Worm (Caenorhabditis elegans): ENCODE results near the gene slc-36.1.

DNA sequence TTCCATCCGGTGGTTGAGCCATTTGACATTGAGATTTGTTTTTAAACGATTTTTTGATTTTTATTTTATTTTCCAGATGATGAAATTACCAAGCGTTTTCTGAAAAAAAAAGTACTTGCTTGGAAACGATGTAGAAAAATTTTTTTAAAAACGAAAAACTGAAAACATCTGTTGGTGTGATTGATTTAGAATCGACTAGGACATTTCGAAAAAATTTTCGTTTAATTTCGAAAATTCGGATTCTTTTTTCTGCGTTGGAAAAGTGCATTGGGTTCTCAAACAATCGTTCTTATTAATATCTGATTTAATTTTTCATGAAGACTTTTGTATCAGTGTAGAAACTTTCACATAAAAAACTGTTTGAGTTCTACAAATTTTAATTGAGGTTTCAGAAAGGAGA is 52.0 kb downstream of the slc-36.1 start, which contains the start of gene F53A2.9:
- TF ChIP-seq sox-2 (GFP tag; IDR thresholded peaks at IDR 0.05) (no peak), ceh-9 (tag; optimal IDR thresholded peaks at IDR 0.05) (no peak), nfya-1 (tag; optimal IDR thresholded peaks at IDR 0.05) (no peak), pqm-1 (tag; optimal IDR thresholded peaks at IDR 0.05) (no peak), pax-1 (tag; optimal IDR thresholded peaks at IDR 0.05) (no peak), syd-9 (tag; optimal IDR thresholded peaks at IDR 0.05) (no peak), odd-2 (tag; optimal IDR thresholded peaks at IDR 0.05) (no peak), K02D7.2 (tag; optimal IDR thresholded peaks at IDR 0.05) (no peak), fkh-10 (GFP tag; optimal IDR thresholded peaks at IDR 0.05) (no peak), lin-11 (tag; optimal IDR thresholded peaks at IDR 0.05) (no peak)

All from whole organism, late embryonic.